Fruit fly (Drosophila melanogaster) whole organism, embryonic: ENCODE data around the gene Rab9Db.

ENCODE experiments used
- Bdp1 ChIP-seq: fragments of 200-800 bp; sonication (Bioruptor generic); optimal IDR thresholded peaks from 3 replicates; lab custom pipeline; 2016; ENCODE audit warnings: missing biosample characterization, missing genetic modification characterization
- CG10274 ChIP-seq: fragments of 200-800 bp; sonication (Bioruptor generic); optimal IDR thresholded peaks from 3 replicates; lab custom pipeline; 2017; ENCODE audit warnings: missing biosample characterization, mild to moderate bottlenecking, missing genetic modification characterization
- CG10654 ChIP-seq: fragments of 200-800 bp; sonication (Bioruptor generic); optimal IDR thresholded peaks from 2 replicates; lab custom pipeline; 2016; ENCODE audit warnings: missing biosample characterization, missing genetic modification characterization
- CG11247 ChIP-seq: fragments of 200-800 bp; sonication (Bioruptor generic); IDR thresholded peaks from 2 replicates; pipeline ENCODE4 v1.3.6; 2022; ENCODE audit warnings: missing biosample characterization, missing genetic modification characterization
- CG11695 ChIP-seq: fragments of 200-800 bp; sonication (Bioruptor generic); IDR thresholded peaks from 3 replicates; pipeline ENCODE4 v1.3.6; 2022; ENCODE audit warnings: missing biosample characterization, missing genetic modification characterization
- CG12071 ChIP-seq: fragments of 200-800 bp; sonication (Bioruptor generic); optimal IDR thresholded peaks from 3 replicates; lab custom pipeline; 2018; ENCODE audit warnings: missing biosample characterization, mild to moderate bottlenecking, missing genetic modification characterization
- CG12391 ChIP-seq: fragments of 200-800 bp; sonication (Bioruptor generic); optimal IDR thresholded peaks from 3 replicates; lab custom pipeline; 2018; ENCODE audit warnings: missing biosample characterization, mild to moderate bottlenecking, missing genetic modification characterization, moderate library complexity
- CG12942 ChIP-seq: fragments of 200-800 bp; sonication (Bioruptor generic); optimal IDR thresholded peaks from 3 replicates; lab custom pipeline; 2016; ENCODE audit warnings: missing biosample characterization, missing genetic modification characterization
- CG15011 ChIP-seq: fragments of 200-800 bp; sonication (Bioruptor generic); optimal IDR thresholded peaks from 3 replicates; lab custom pipeline; 2018; ENCODE audit warnings: missing biosample characterization, mild to moderate bottlenecking, missing genetic modification characterization
- CG15601 ChIP-seq: fragments of 200-800 bp; sonication (Bioruptor generic); optimal IDR thresholded peaks from 3 replicates; lab custom pipeline; 2019; ENCODE audit warnings: missing biosample characterization, mild to moderate bottlenecking, missing genetic modification characterization, moderate library complexity
- CG17385 ChIP-seq: fragments of 200-800 bp; sonication (Bioruptor generic); optimal IDR thresholded peaks from 3 replicates; lab custom pipeline; 2018; ENCODE audit warnings: missing biosample characterization, mild to moderate bottlenecking, missing genetic modification characterization
- CG17802 ChIP-seq: fragments of 200-800 bp; sonication (Bioruptor generic); optimal IDR thresholded peaks from 2 replicates; lab custom pipeline; 2018; ENCODE audit warnings: missing biosample characterization, mild to moderate bottlenecking, missing genetic modification characterization, moderate library complexity
- CG18476 ChIP-seq: fragments of 200-800 bp; sonication (Bioruptor generic); optimal IDR thresholded peaks from 2 replicates; lab custom pipeline; 2016; ENCODE audit warnings: missing biosample characterization, mild to moderate bottlenecking, missing genetic modification characterization
- CG30020 ChIP-seq: fragments of 200-800 bp; optimal IDR thresholded peaks from 2 replicates; lab custom pipeline; 2019; ENCODE audit warnings: missing biosample characterization, mild to moderate bottlenecking, missing genetic modification characterization, moderate library complexity
- CG34376 ChIP-seq: fragments of 200-800 bp; sonication (Bioruptor generic); optimal IDR thresholded peaks from 2 replicates; lab custom pipeline; 2018; ENCODE audit warnings: missing biosample characterization, mild to moderate bottlenecking, missing genetic modification characterization
- CG4820 ChIP-seq: fragments of 200-800 bp; sonication (Bioruptor generic); optimal IDR thresholded peaks from 3 replicates; lab custom pipeline; 2016; ENCODE audit warnings: missing biosample characterization, missing genetic modification characterization
- CG7839 ChIP-seq: fragments of 200-800 bp; sonication (Bioruptor generic); optimal IDR thresholded peaks from 3 replicates; lab custom pipeline; 2018; ENCODE audit warnings: missing biosample characterization, mild to moderate bottlenecking, missing genetic modification characterization, moderate library complexity
- CG8478 ChIP-seq: fragments of >200 bp; optimal IDR thresholded peaks from 2 replicates; lab custom pipeline; 2018
- CG9609 ChIP-seq: fragments of 200-800 bp; sonication (Bioruptor generic); optimal IDR thresholded peaks from 3 replicates; lab custom pipeline; 2016; ENCODE audit warnings: missing biosample characterization, missing genetic modification characterization
- CG9797 ChIP-seq: fragments of 200-800 bp; sonication (Bioruptor generic); optimal IDR thresholded peaks from 3 replicates; lab custom pipeline; 2018; ENCODE audit warnings: missing biosample characterization, mild to moderate bottlenecking, missing genetic modification characterization
- Ets97D ChIP-seq: fragments of 200-800 bp; sonication (Bioruptor generic); optimal IDR thresholded peaks from 3 replicates; lab custom pipeline; 2016; ENCODE audit warnings: missing biosample characterization, missing genetic modification characterization
- Fer1 ChIP-seq: fragments of 200-800 bp; sonication (Bioruptor generic); optimal IDR thresholded peaks from 2 replicates; lab custom pipeline; 2017; ENCODE audit warnings: missing biosample characterization, mild to moderate bottlenecking, missing genetic modification characterization
- GATAe ChIP-seq: fragments of 200-800 bp; sonication (Bioruptor generic); conservative IDR thresholded peaks from 2 replicates; pipeline ENCODE4 v1.3.6; 2022; ENCODE audit warnings: missing biosample characterization, missing genetic modification characterization
- HmgD ChIP-seq: fragments of 200-800 bp; sonication (Bioruptor generic); optimal IDR thresholded peaks from 3 replicates; lab custom pipeline; 2016; ENCODE audit warnings: missing biosample characterization, missing genetic modification characterization
- Hmr ChIP-seq: fragments of 200-800 bp; sonication (Bioruptor generic); optimal IDR thresholded peaks from 3 replicates; lab custom pipeline; 2017; ENCODE audit warnings: mild to moderate bottlenecking, missing biosample characterization, missing genetic modification reagents, missing genetic modification characterization
- Kr ChIP-seq: fragments of 200-800 bp; sonication (Bioruptor generic); optimal IDR thresholded peaks from 2 replicates; lab custom pipeline; 2017; ENCODE audit warnings: missing biosample characterization, mild to moderate bottlenecking, missing genetic modification characterization
- Mad ChIP-seq: fragments of 200-800 bp; sonication (Bioruptor generic); optimal IDR thresholded peaks from 2 replicates; lab custom pipeline; 2016; ENCODE audit warnings: missing biosample characterization, missing genetic modification characterization
- Max ChIP-seq: fragments of 200-800 bp; sonication (Bioruptor generic); optimal IDR thresholded peaks from 2 replicates; lab custom pipeline; 2016; ENCODE audit warnings: missing biosample characterization, mild to moderate bottlenecking, missing genetic modification characterization
- Meics ChIP-seq: fragments of 200-800 bp; sonication (Bioruptor generic); optimal IDR thresholded peaks from 2 replicates; lab custom pipeline; 2017; ENCODE audit warnings: missing biosample characterization, mild to moderate bottlenecking, missing genetic modification characterization
- NC2β ChIP-seq: fragments of 200-800 bp; sonication (Bioruptor generic); optimal IDR thresholded peaks from 2 replicates; lab custom pipeline; 2016; ENCODE audit warnings: missing biosample characterization, missing genetic modification characterization
- NFAT ChIP-seq: fragments of 200-800 bp; sonication (Bioruptor generic); IDR thresholded peaks from 2 replicates; pipeline ENCODE4 v1.3.6; 2022; ENCODE audit warnings: missing biosample characterization, missing genetic modification characterization
- Pdp1 ChIP-seq, 2 experiments: fragments of 200-800 bp; sonication (Bioruptor generic); optimal IDR thresholded peaks; 3 replicates each; lab custom pipeline; 2016; ENCODE audit warnings: missing biosample characterization in 2 of 2, missing genetic modification characterization in 2 of 2, mild to moderate bottlenecking in 1 of 2, moderate library complexity in 1 of 2
- Rfx ChIP-seq: fragments of 200-800 bp; sonication (Bioruptor generic); IDR thresholded peaks from 2 replicates; pipeline ENCODE4 v1.3.6; 2022; ENCODE audit warnings: missing biosample characterization, missing genetic modification characterization
- ara ChIP-seq: fragments of 200-800 bp; sonication (Bioruptor generic); IDR thresholded peaks from 2 replicates; pipeline ENCODE4 v1.3.6; 2022; ENCODE audit warnings: missing biosample characterization, missing genetic modification characterization
- btn ChIP-seq: fragments of 200-800 bp; sonication (Bioruptor generic); optimal IDR thresholded peaks from 2 replicates; lab custom pipeline; 2016; ENCODE audit warnings: missing biosample characterization, missing genetic modification characterization
- chinmo ChIP-seq: fragments of 200-800 bp; sonication (Bioruptor generic); IDR thresholded peaks from 4 replicates; pipeline ENCODE4 v1.3.6; 2022; ENCODE audit warnings: missing biosample characterization, missing genetic modification characterization; ENCODE audit not compliant: partially characterized antibody
- chm ChIP-seq: fragments of 200-800 bp; sonication (Bioruptor generic); IDR thresholded peaks from 2 replicates; pipeline ENCODE4 v1.3.6; 2022; ENCODE audit warnings: missing biosample characterization, missing genetic modification characterization
- crc ChIP-seq: fragments of 200-800 bp; sonication (Bioruptor generic); optimal IDR thresholded peaks from 2 replicates; lab custom pipeline; 2016; ENCODE audit warnings: missing biosample characterization, missing genetic modification characterization
- exex ChIP-seq: fragments of 200-800 bp; sonication (Bioruptor generic); optimal IDR thresholded peaks from 4 replicates; lab custom pipeline; 2018; ENCODE audit warnings: missing biosample characterization, mild to moderate bottlenecking, missing genetic modification characterization, moderate library complexity
- gem ChIP-seq: fragments of 200-800 bp; sonication (Bioruptor generic); optimal IDR thresholded peaks from 2 replicates; lab custom pipeline; 2019; ENCODE audit warnings: missing biosample characterization, mild to moderate bottlenecking, missing genetic modification characterization, moderate library complexity
- lab ChIP-seq: fragments of 200-800 bp; sonication (Bioruptor generic); optimal IDR thresholded peaks from 3 replicates; lab custom pipeline; 2017; ENCODE audit warnings: missing biosample characterization, missing genetic modification characterization, mild to moderate bottlenecking, moderate library complexity, missing genetic modification reagents
- p53 ChIP-seq: fragments of 200-800 bp; sonication (Bioruptor generic); optimal IDR thresholded peaks from 2 replicates; lab custom pipeline; 2016; ENCODE audit warnings: missing biosample characterization, missing genetic modification characterization
- peb ChIP-seq: fragments of 200-800 bp; sonication (Bioruptor generic); IDR thresholded peaks from 2 replicates; pipeline ENCODE4 v1.3.6; 2022; ENCODE audit warnings: missing biosample characterization, missing genetic modification characterization
- pnt ChIP-seq: fragments of 200-800 bp; sonication (Bioruptor generic); optimal IDR thresholded peaks from 3 replicates; lab custom pipeline; 2016; ENCODE audit warnings: missing biosample characterization, missing genetic modification characterization
- pzg ChIP-seq: fragments of 200-800 bp; sonication (Bioruptor generic); optimal IDR thresholded peaks from 3 replicates; lab custom pipeline; 2018; ENCODE audit warnings: missing biosample characterization, mild to moderate bottlenecking, missing genetic modification characterization, moderate library complexity
- ranshi ChIP-seq: fragments of 200-800 bp; sonication (Bioruptor generic); IDR thresholded peaks from 2 replicates; pipeline ENCODE4 v1.3.6; 2022; ENCODE audit warnings: missing biosample characterization, missing genetic modification characterization
- row ChIP-seq: fragments of 200-800 bp; sonication (Bioruptor generic); IDR thresholded peaks from 3 replicates; pipeline ENCODE4 v1.3.6; 2022; ENCODE audit warnings: missing biosample characterization, missing genetic modification characterization
- seq ChIP-seq: fragments of 200-800 bp; sonication (Bioruptor generic); IDR thresholded peaks from 2 replicates; pipeline ENCODE4 v1.3.6; 2022; ENCODE audit warnings: missing biosample characterization, missing genetic modification characterization
- slbo ChIP-seq: fragments of 200-800 bp; sonication (Bioruptor generic); IDR thresholded peaks from 2 replicates; pipeline ENCODE4 v1.3.6; 2022; ENCODE audit warnings: missing biosample characterization, missing genetic modification characterization
- sna ChIP-seq: fragments of 200-800 bp; sonication (Bioruptor generic); IDR thresholded peaks from 2 replicates; pipeline ENCODE4 v1.3.6; 2022; ENCODE audit warnings: missing biosample characterization, missing genetic modification characterization; ENCODE audit not compliant: partially characterized antibody
- tup ChIP-seq: fragments of 200-800 bp; sonication (Bioruptor generic); optimal IDR thresholded peaks from 2 replicates; lab custom pipeline; 2016; ENCODE audit warnings: missing biosample characterization, mild to moderate bottlenecking, missing genetic modification characterization, moderate library complexity
- vnd ChIP-seq: fragments of 200-800 bp; sonication (Bioruptor generic); IDR thresholded peaks from 3 replicates; pipeline ENCODE4 v1.3.6; 2022; ENCODE audit warnings: missing biosample characterization, missing genetic modification characterization; ENCODE audit not compliant: partially characterized antibody

Gene Rab9Db

DNA sequence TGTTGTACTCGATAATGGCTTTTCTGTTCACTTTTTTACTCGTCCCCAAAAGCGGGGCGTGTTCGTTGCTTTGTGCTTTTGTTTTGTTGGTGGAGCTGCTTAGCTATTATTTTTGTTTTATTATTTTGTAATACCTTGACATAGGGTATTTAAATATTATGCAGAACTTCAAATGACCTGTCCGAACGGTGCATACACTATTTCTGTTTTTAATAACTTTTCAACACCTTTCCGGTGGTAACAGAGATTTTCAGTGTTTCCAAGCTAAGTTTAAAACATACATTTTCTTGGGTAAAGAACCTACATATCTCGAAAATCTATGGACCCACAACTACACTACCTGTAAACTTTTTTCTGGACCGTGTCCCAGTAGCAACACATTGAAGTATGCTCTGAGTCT is 35.6 kb downstream of the Rab9Db start (continued):
- TF ChIP-seq Ets97D (GFP tag; lab: Kevin White, UChicago) = no peak
- no peak for TF ChIP-seq CG34376
- no peak for TF ChIP-seq CG10654 (GFP tag; lab: Kevin White, UChicago)
- TF ChIP-seq NC2β (GFP tag; lab: Kevin White, UChicago) = no peak
- TF ChIP-seq ranshi (GFP tag; lab: Robert Waterston, UW) = peak; percentile 31; the same call in 1 of the 2 replicates
- TF ChIP-seq Bdp1 (GFP tag; lab: Kevin White, UChicago) = no peak
- peak; percentile 18 for TF ChIP-seq Meics (GFP tag; lab: Kevin White, UChicago)
- TF ChIP-seq exex (tag; lab: Kevin White, UChicago) = no peak
- TF ChIP-seq CG9797 (GFP tag; lab: Kevin White, UChicago) = no peak
- TF ChIP-seq lab (GFP tag; lab: Kevin White, UChicago) = peak; percentile 68
- TF ChIP-seq crc (GFP tag; lab: Kevin White, UChicago) = no peak
- TF ChIP-seq p53 = no peak
- TF ChIP-seq pzg = no peak
- TF ChIP-seq CG8478 (lab: Kevin White, UChicago) = no peak
- TF ChIP-seq row (GFP tag; lab: Robert Waterston, UW) = peak; percentile 60
- no peak for TF ChIP-seq btn (GFP tag; lab: Kevin White, UChicago)
- peak; percentile 57; the same call in 2 of the 3 replicates for TF ChIP-seq CG11695 (GFP tag; lab: Robert Waterston, UW)
- no peak for TF ChIP-seq chinmo (GFP tag; lab: Robert Waterston, UW)
- peak; percentile 52 for TF ChIP-seq CG11247 (GFP tag; lab: Robert Waterston, UW)
- TF ChIP-seq peb = no peak
- TF ChIP-seq pnt (GFP tag; lab: Kevin White, UChicago) = peak; percentile 25
- TF ChIP-seq CG17385 (GFP tag; lab: Kevin White, UChicago) = peak; percentile 22
- no peak for TF ChIP-seq CG15011 (GFP tag; lab: Kevin White, UChicago)
- TF ChIP-seq slbo = peak; percentile 62; the same call in 1 of the 2 replicates
- no peak for TF ChIP-seq gem
- TF ChIP-seq CG12391 = no peak
- peak; percentile 75 for TF ChIP-seq Rfx
- no peak for TF ChIP-seq CG15601 (tag; lab: Kevin White, UChicago)
- TF ChIP-seq chm (GFP tag; lab: Robert Waterston, UW) = no peak
- TF ChIP-seq Hmr (GFP tag; lab: Kevin White, UChicago) = peak; percentile 54
- no peak for TF ChIP-seq CG12071 (GFP tag; lab: Kevin White, UChicago)
- TF ChIP-seq HmgD (GFP tag; lab: Kevin White, UChicago) = no peak
- no peak for TF ChIP-seq vnd
- no peak for TF ChIP-seq CG10274 (GFP tag; lab: Kevin White, UChicago)
- no peak for TF ChIP-seq Max (GFP tag; lab: Kevin White, UChicago)
- no peak for TF ChIP-seq CG12942 (GFP tag; lab: Kevin White, UChicago)
- TF ChIP-seq Pdp1 (GFP tag; optimal IDR thresholded peaks at IDR 0.05; lab: Kevin White, UChicago) = peak; percentile 45 to 48
- TF ChIP-seq GATAe (GFP tag; lab: Robert Waterston, UW) = no peak
- TF ChIP-seq Fer1 (GFP tag; lab: Kevin White, UChicago) = peak; percentile 49
- TF ChIP-seq Kr (GFP tag; lab: Kevin White, UChicago) = no peak
- TF ChIP-seq Mad = no peak
- TF ChIP-seq CG17802 (tag; lab: Kevin White, UChicago) = no peak
- no peak for TF ChIP-seq sna
- TF ChIP-seq seq = no peak
- no peak for TF ChIP-seq CG18476
- TF ChIP-seq CG7839 = peak; percentile 59
- TF ChIP-seq NFAT (GFP tag; lab: Robert Waterston, UW) = 0 out of 2 replicates have a peak, but pooled peaks have one; percentile 7
- TF ChIP-seq CG4820 (GFP tag; lab: Kevin White, UChicago) = no peak
- TF ChIP-seq CG9609 (GFP tag; lab: Kevin White, UChicago) = no peak
- 0 out of 2 replicates have a peak, but pooled peaks have one; percentile 5 for TF ChIP-seq ara (GFP tag; lab: Robert Waterston, UW)
- TF ChIP-seq CG30020 = no peak
- no peak for TF ChIP-seq tup (GFP tag; lab: Kevin White, UChicago)
